Worm (Caenorhabditis elegans) whole organism, midembryonic: ENCODE results near the gene ugt-33.

Experiments
- T22C8.4 ChIP-seq: fragments of 200-800 bp; sonication (Bioruptor generic); IDR thresholded peaks from 2 replicates; pipeline ENCODE4 v1.3.6; 2022; ENCODE audit warnings: missing genetic modification characterization, missing compliant biosample characterization
- cog-1 ChIP-seq: sonication (generic microtip); optimal IDR thresholded peaks from 2 replicates; lab custom pipeline; 2016; ENCODE audit warnings: missing genetic modification characterization, missing compliant biosample characterization
- med-1 ChIP-seq: sonication (generic microtip); optimal IDR thresholded peaks from 2 replicates; lab custom pipeline; 2017; ENCODE audit warnings: missing genetic modification characterization, mild to moderate bottlenecking, missing compliant biosample characterization, antibody characterized with exemption, missing genetic modification reagents; ENCODE audit not compliant: insufficient read depth
- ztf-23 ChIP-seq: fragments of 200-800 bp; sonication (Bioruptor generic); IDR thresholded peaks from 2 replicates; pipeline ENCODE4 v1.3.6; 2022; ENCODE audit warnings: missing genetic modification reagents, missing genetic modification characterization, missing compliant biosample characterization

DNA sequence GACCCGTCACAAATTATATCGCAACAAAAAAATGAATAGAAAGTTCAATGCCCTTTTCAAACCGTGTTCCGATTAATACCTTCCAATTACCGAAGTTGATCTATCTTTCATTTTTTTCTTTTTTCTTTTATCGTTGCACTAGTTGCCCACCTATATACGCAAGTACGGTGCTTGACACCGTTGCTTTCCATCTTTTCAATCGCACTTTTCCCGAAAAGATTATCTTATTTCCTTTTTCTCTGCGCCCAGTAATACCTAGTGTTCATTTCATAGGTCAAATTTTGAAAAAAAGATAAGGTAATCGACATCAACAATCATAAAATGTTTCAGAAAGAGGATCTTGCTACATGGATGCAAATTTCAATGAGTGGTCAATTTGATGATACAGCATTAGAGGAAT is 36.4 kb downstream of the ugt-33 start:
- TF ChIP-seq T22C8.4 (GFP tag; lab: Robert Waterston, UW), result no peak
- TF ChIP-seq med-1 (GFP tag; lab: Kevin White, UChicago), result no peak
- TF ChIP-seq cog-1, result no peak
- no peak for TF ChIP-seq ztf-23 (GFP tag; lab: Robert Waterston, UW)
